Fruit fly (Drosophila melanogaster) S2 (cell line): ENCODE measurements around the gene Ptp61F.

Experiments
- CG8478 ChIP-seq: fragments of >200 bp; optimal IDR thresholded peaks from 2 replicates; lab custom pipeline; 2018
- CTCF ChIP-seq, 2 experiments: fragments of >200 bp; optimal IDR thresholded peaks; 2 replicates each; lab custom pipeline; 2018

The Ptp61F gene

dm6 chr3L:1319097-1319725 lies 155.8 kb downstream of the Ptp61F start:
- TF ChIP-seq CTCF (optimal IDR thresholded peaks at IDR 0.05; lab: Kevin White, UChicago) (no peak), CG8478 (lab: Kevin White, UChicago) (no peak)

- TF ChIP-seq CG8478 (lab: Kevin White, UChicago) (no peak), CTCF (optimal IDR thresholded peaks at IDR 0.05; lab: Kevin White, UChicago) (no peak)
Observed at dm6 chr3L:1318241-1318640, 156.8 kb downstream of the Ptp61F start, which contains the start of gene Myo61F. Gene Myo61F, plus strand, starts transcription at chr3L:1318480.

- TF ChIP-seq CTCF (optimal IDR thresholded peaks at IDR 0.05; lab: Kevin White, UChicago) (no peak), CG8478 (lab: Kevin White, UChicago) (no peak)
Observed at dm6 chr3L:1313039-1313766, 161.9 kb downstream of the Ptp61F start, which contains the start of the genes sturkopf and Herc4. Gene sturkopf, minus strand, starts transcription at chr3L:1313377. Gene Herc4, plus strand, starts transcription at chr3L:1313696.

dm6 chr3L:1307005-1307632 lies 167.9 kb downstream of the Ptp61F start, which contains the start of the genes Ctr9 and Nt5a:
Gene Ctr9, plus strand, starts transcription at chr3L:1307224.
Gene Nt5a, minus strand, starts transcription at chr3L:1307418.
- TF ChIP-seq CTCF (optimal IDR thresholded peaks at IDR 0.05; lab: Kevin White, UChicago) (peak; percentile 31 to 47), CG8478 (lab: Kevin White, UChicago) (no peak)

dm6 chr3L:1305317-1305716 lies 169.7 kb downstream of the Ptp61F start:
- no peak for TF ChIP-seq CG8478 (lab: Kevin White, UChicago)
- no peak for TF ChIP-seq CTCF (optimal IDR thresholded peaks at IDR 0.05; lab: Kevin White, UChicago)

- TF ChIP-seq CTCF (optimal IDR thresholded peaks at IDR 0.05; lab: Kevin White, UChicago): no peak
- no peak for TF ChIP-seq CG8478 (lab: Kevin White, UChicago)
Observed at dm6 chr3L:1302950-1303352, 172.1 kb downstream of the Ptp61F start.

- TF ChIP-seq CTCF (optimal IDR thresholded peaks at IDR 0.05; lab: Kevin White, UChicago): no peak
- TF ChIP-seq CG8478 (lab: Kevin White, UChicago): no peak
Observed at dm6 chr3L:1302234-1302949, 172.7 kb downstream of the Ptp61F start, which contains the start of the genes Rac1 and Acat2. Gene Rac1, minus strand, starts transcription at chr3L:1302683. Gene Acat2, plus strand, starts transcription at chr3L:1302944.

- TF ChIP-seq CTCF (optimal IDR thresholded peaks at IDR 0.05; lab: Kevin White, UChicago): no peak
- no peak for TF ChIP-seq CG8478 (lab: Kevin White, UChicago)
Observed at dm6 chr3L:1300076-1300635, 174.9 kb downstream of the Ptp61F start.

dm6 chr3L:1298509-1298908 lies 176.5 kb downstream of the Ptp61F start, which contains the start of gene scf:
Gene scf, plus strand, starts transcription at chr3L:1298672.
- TF ChIP-seq CTCF (optimal IDR thresholded peaks at IDR 0.05; lab: Kevin White, UChicago) (no peak), CG8478 (lab: Kevin White, UChicago) (no peak)

- TF ChIP-seq CG8478 (lab: Kevin White, UChicago) (no peak), CTCF (optimal IDR thresholded peaks at IDR 0.05; lab: Kevin White, UChicago) (peak; percentile 12 to 38)
Observed at dm6 chr3L:1295693-1296092, 179.4 kb downstream of the Ptp61F start, which contains the start of gene Rabex-5. Gene Rabex-5, plus strand, starts transcription at chr3L:1295913.

dm6 chr3L:1294835-1295234 lies 180.2 kb downstream of the Ptp61F start:
- TF ChIP-seq CTCF (optimal IDR thresholded peaks at IDR 0.05; lab: Kevin White, UChicago) (no peak), CG8478 (lab: Kevin White, UChicago) (no peak)
